Worm (Caenorhabditis elegans) whole organism, L4 larva: Measurements from ENCODE around the gene abcf-1.

Experiments used
- R02D3.7 ChIP-seq: fragments of 150-350 bp; sonication (generic microtip); optimal IDR thresholded peaks from 3 replicates; lab custom pipeline; 2014; ENCODE audit warnings: missing biosample characterization, missing genetic modification characterization
- T20F7.1 ChIP-seq: fragments of 200-800 bp; sonication (Bioruptor generic); optimal IDR thresholded peaks from 2 replicates; lab custom pipeline; 2018; ENCODE audit warnings: mild to moderate bottlenecking, missing genetic modification characterization, missing compliant biosample characterization
- Y105C5A.15 ChIP-seq: fragments of 200-800 bp; sonication (Bioruptor generic); IDR thresholded peaks from 2 replicates; pipeline ENCODE4 v1.3.6; 2022; ENCODE audit warnings: missing genetic modification characterization, missing compliant biosample characterization
- Y48G9A.11 ChIP-seq: fragments of 200-800 bp; sonication (Bioruptor generic); IDR thresholded peaks from 2 replicates; pipeline ENCODE4 v1.3.6; 2022; ENCODE audit warnings: missing genetic modification reagents, missing genetic modification characterization, missing compliant biosample characterization
- Y5F2A.4 ChIP-seq: fragments of 200-800 bp; sonication (Bioruptor generic); optimal IDR thresholded peaks from 2 replicates; lab custom pipeline; 2018; ENCODE audit warnings: mild to moderate bottlenecking, missing genetic modification characterization, missing compliant biosample characterization
- Y75B8A.6 ChIP-seq: fragments of 200-800 bp; sonication (Bioruptor generic); IDR thresholded peaks from 2 replicates; pipeline ENCODE4 v1.3.6; 2022; ENCODE audit warnings: missing genetic modification reagents, missing genetic modification characterization, missing compliant biosample characterization
- aha-1 ChIP-seq: fragments of 150-350 bp; peaks from one replicate; lab custom pipeline; 2014; ENCODE audit warnings: missing biosample characterization, missing genetic modification characterization
- aly-2 ChIP-seq: sonication (generic microtip); optimal IDR thresholded peaks from 2 replicates; lab custom pipeline; 2018; ENCODE audit warnings: missing biosample characterization, missing genetic modification characterization
- ama-1 ChIP-seq: fragments of 150-350 bp; optimal IDR thresholded peaks from 2 replicates; lab custom pipeline; 2014; ENCODE audit warnings: inconsistent platforms, mixed read lengths
- attf-4 ChIP-seq: sonication (generic microtip); optimal IDR thresholded peaks from 3 replicates; lab custom pipeline; 2017; ENCODE audit warnings: missing biosample characterization, missing genetic modification characterization
- ceh-28 ChIP-seq: fragments of 150-350 bp; optimal IDR thresholded peaks from 2 replicates; lab custom pipeline; 2014; ENCODE audit warnings: missing biosample characterization, missing genetic modification reagents, missing genetic modification characterization
- ceh-32 ChIP-seq: sonication (generic microtip); optimal IDR thresholded peaks from 2 replicates; lab custom pipeline; 2016; ENCODE audit warnings: mild to moderate bottlenecking, missing genetic modification characterization, missing compliant biosample characterization; ENCODE audit not compliant: poor library complexity
- ceh-44 ChIP-seq: fragments of 200-800 bp; sonication (Bioruptor generic); IDR thresholded peaks from 2 replicates; pipeline ENCODE4 v1.3.6; 2022; ENCODE audit warnings: missing genetic modification reagents, missing genetic modification characterization, missing compliant biosample characterization
- cey-2 ChIP-seq: sonication (generic microtip); optimal IDR thresholded peaks from 3 replicates; lab custom pipeline; 2017; ENCODE audit warnings: missing genetic modification characterization, mild to moderate bottlenecking, missing compliant biosample characterization, antibody characterized with exemption, borderline replicate concordance; ENCODE audit not compliant: insufficient read depth
- dmd-6 ChIP-seq: fragments of 200-800 bp; sonication (Bioruptor generic); IDR thresholded peaks from 2 replicates; pipeline ENCODE4 v1.3.6; 2022; ENCODE audit warnings: missing genetic modification reagents, missing genetic modification characterization, missing compliant biosample characterization
- dmd-9 ChIP-seq: fragments of 200-800 bp; sonication (Bioruptor generic); IDR thresholded peaks from 2 replicates; pipeline ENCODE4 v1.3.6; 2022; ENCODE audit warnings: missing genetic modification reagents, missing genetic modification characterization, missing compliant biosample characterization
- dpl-1 ChIP-seq: fragments of 150-350 bp; optimal IDR thresholded peaks from 2 replicates; lab custom pipeline; 2014; ENCODE audit warnings: missing biosample characterization, missing genetic modification reagents, missing genetic modification characterization
- egl-27 ChIP-seq: sonication (generic microtip); optimal IDR thresholded peaks from 3 replicates; lab custom pipeline; 2017; ENCODE audit warnings: missing biosample characterization, missing genetic modification reagents, missing genetic modification characterization
- egl-43 ChIP-seq: fragments of 200-800 bp; sonication (Bioruptor generic); IDR thresholded peaks from 2 replicates; pipeline ENCODE4 v1.3.6; 2022; ENCODE audit warnings: missing genetic modification reagents, missing genetic modification characterization, missing compliant biosample characterization
- fkh-10 ChIP-seq: fragments of 150-350 bp; optimal IDR thresholded peaks from 2 replicates; lab custom pipeline; 2014; ENCODE audit warnings: missing biosample characterization, missing genetic modification reagents, missing genetic modification characterization
- fos-1 ChIP-seq: fragments of 150-350 bp; optimal IDR thresholded peaks from 2 replicates; lab custom pipeline; 2014; ENCODE audit warnings: missing biosample characterization, missing genetic modification characterization
- hlh-11 ChIP-seq: fragments of 200-800 bp; sonication (Bioruptor generic); optimal IDR thresholded peaks from 2 replicates; lab custom pipeline; 2018; ENCODE audit warnings: mild to moderate bottlenecking, missing genetic modification characterization, missing compliant biosample characterization
- hlh-30 ChIP-seq: sonication (generic microtip); optimal IDR thresholded peaks from 2 replicates; lab custom pipeline; 2017; ENCODE audit warnings: antibody characterized with exemption, mild to moderate bottlenecking, missing genetic modification characterization, missing compliant biosample characterization; ENCODE audit not compliant: insufficient read depth
- jun-1 ChIP-seq: fragments of 150-350 bp; optimal IDR thresholded peaks from 2 replicates; lab custom pipeline; 2014; ENCODE audit warnings: missing biosample characterization, missing genetic modification reagents, missing genetic modification characterization
- lin-1 ChIP-seq: fragments of 200-800 bp; sonication (Bioruptor generic); IDR thresholded peaks from 2 replicates; pipeline ENCODE4 v1.3.6; 2022; ENCODE audit warnings: missing genetic modification reagents, missing genetic modification characterization, missing compliant biosample characterization
- lin-13 ChIP-seq: fragments of 150-350 bp; optimal IDR thresholded peaks from 2 replicates; lab custom pipeline; 2014; ENCODE audit warnings: missing biosample characterization, missing genetic modification reagents, missing genetic modification characterization
- lin-15B ChIP-seq: fragments of 150-350 bp; sonication (generic microtip); optimal IDR thresholded peaks from 3 replicates; lab custom pipeline; 2014; ENCODE audit warnings: missing biosample characterization, missing genetic modification characterization
- lin-29 ChIP-seq: fragments of 200-800 bp; sonication (Bioruptor generic); IDR thresholded peaks from 2 replicates; pipeline ENCODE4 v1.3.6; 2022; ENCODE audit warnings: missing genetic modification reagents, missing genetic modification characterization, missing compliant biosample characterization
- lsy-2 ChIP-seq, 2 experiments: fragments of 150-350 bp in 1 of 2; sonication (generic microtip) in 1 of 2; optimal IDR thresholded peaks; 2 replicates each; lab custom pipeline; 2014 to 2017; ENCODE audit warnings: missing biosample characterization in 2 of 2, missing genetic modification characterization in 2 of 2
- madf-9 ChIP-seq: fragments of 200-800 bp; sonication (Bioruptor generic); conservative IDR thresholded peaks from 2 replicates; pipeline ENCODE4 v1.3.6; 2022; ENCODE audit warnings: missing genetic modification reagents, missing genetic modification characterization, missing compliant biosample characterization
- mes-2 ChIP-seq: sonication (generic microtip); optimal IDR thresholded peaks from 2 replicates; lab custom pipeline; 2016; ENCODE audit warnings: missing genotype, mild to moderate bottlenecking, missing genetic modification characterization, missing compliant biosample characterization; ENCODE audit not compliant: poor library complexity, severe bottlenecking
- nhr-10 ChIP-seq: fragments of 150-350 bp; optimal IDR thresholded peaks from 2 replicates; lab custom pipeline; 2014; ENCODE audit warnings: missing biosample characterization, missing genetic modification characterization
- nhr-102 ChIP-seq: sonication (generic microtip); optimal IDR thresholded peaks from 2 replicates; lab custom pipeline; 2016; ENCODE audit warnings: mild to moderate bottlenecking, missing genetic modification characterization, moderate library complexity, missing compliant biosample characterization
- nhr-237 ChIP-seq: sonication (generic microtip); optimal IDR thresholded peaks from 2 replicates; lab custom pipeline; 2017; ENCODE audit warnings: missing biosample characterization, missing genetic modification characterization
- nhr-25 ChIP-seq: sonication (generic microtip); optimal IDR thresholded peaks from 2 replicates; lab custom pipeline; 2017; ENCODE audit warnings: missing genetic modification characterization, mild to moderate bottlenecking, missing compliant biosample characterization, antibody characterized with exemption, moderate library complexity, borderline replicate concordance; ENCODE audit not compliant: insufficient read depth
- nhr-48 ChIP-seq: sonication (generic microtip); optimal IDR thresholded peaks from 2 replicates; lab custom pipeline; 2016; ENCODE audit warnings: mild to moderate bottlenecking, missing genetic modification characterization, missing compliant biosample characterization
- nhr-6 ChIP-seq: fragments of 150-350 bp; optimal IDR thresholded peaks from 2 replicates; lab custom pipeline; 2014; ENCODE audit warnings: missing biosample characterization, missing genetic modification characterization
- pha-4 ChIP-seq, 2 experiments: fragments of 150-350 bp in 1 of 2; fragments of 200-800 bp in 1 of 2; sonication (Bioruptor generic) in 1 of 2; IDR thresholded peaks in 1 of 2; optimal IDR thresholded peaks in 1 of 2; 2 replicates each; pipeline versions ENCODE4 v1.3.6 to Lab custom; 2014 to 2022; ENCODE audit warnings: missing genetic modification characterization in 2 of 2, missing genetic modification reagents in 2 of 2, missing biosample characterization in 1 of 2, missing compliant biosample characterization in 1 of 2
- php-3 ChIP-seq: fragments of 200-800 bp; sonication (Bioruptor generic); IDR thresholded peaks from 2 replicates; pipeline ENCODE4 v1.3.6; 2022; ENCODE audit warnings: missing genetic modification reagents, missing genetic modification characterization, missing compliant biosample characterization
- pqm-1 ChIP-seq: sonication (generic microtip); optimal IDR thresholded peaks from 2 replicates; lab custom pipeline; 2017; ENCODE audit warnings: missing biosample characterization, missing genetic modification characterization
- set-16 ChIP-seq: fragments of 200-800 bp; sonication (Bioruptor generic); IDR thresholded peaks from 2 replicates; pipeline ENCODE4 v1.3.6; 2022; ENCODE audit warnings: missing genetic modification reagents, missing genetic modification characterization, missing compliant biosample characterization
- skn-1 ChIP-seq: fragments of 150-350 bp; optimal IDR thresholded peaks from 2 replicates; lab custom pipeline; 2014; ENCODE audit warnings: missing biosample characterization, missing genetic modification characterization
- snpc-1.2 ChIP-seq: fragments of 200-800 bp; sonication (Bioruptor generic); IDR thresholded peaks from 2 replicates; pipeline ENCODE4 v1.3.6; 2022; ENCODE audit warnings: missing genetic modification reagents, missing genetic modification characterization, missing compliant biosample characterization
- spr-1 ChIP-seq: sonication (generic microtip); optimal IDR thresholded peaks from 2 replicates; lab custom pipeline; 2016; ENCODE audit warnings: mild to moderate bottlenecking, missing genetic modification characterization, missing compliant biosample characterization
- tag-97 ChIP-seq: fragments of 200-800 bp; sonication (Bioruptor generic); IDR thresholded peaks from 2 replicates; pipeline ENCODE4 v1.3.6; 2022; ENCODE audit warnings: missing genetic modification characterization, missing compliant biosample characterization
- tra-1 ChIP-seq: fragments of 200-800 bp; sonication (Bioruptor generic); IDR thresholded peaks from 2 replicates; pipeline ENCODE4 v1.3.6; 2022; ENCODE audit warnings: missing genetic modification reagents, missing genetic modification characterization, missing compliant biosample characterization
- ztf-11 ChIP-seq: fragments of 150-350 bp; optimal IDR thresholded peaks from 2 replicates; lab custom pipeline; 2014; ENCODE audit warnings: missing biosample characterization, missing genetic modification characterization
- ztf-7 ChIP-seq: fragments of 150-350 bp; optimal IDR thresholded peaks from 2 replicates; lab custom pipeline; 2014; ENCODE audit warnings: missing biosample characterization, missing genetic modification characterization

The abcf-1 gene

DNA sequence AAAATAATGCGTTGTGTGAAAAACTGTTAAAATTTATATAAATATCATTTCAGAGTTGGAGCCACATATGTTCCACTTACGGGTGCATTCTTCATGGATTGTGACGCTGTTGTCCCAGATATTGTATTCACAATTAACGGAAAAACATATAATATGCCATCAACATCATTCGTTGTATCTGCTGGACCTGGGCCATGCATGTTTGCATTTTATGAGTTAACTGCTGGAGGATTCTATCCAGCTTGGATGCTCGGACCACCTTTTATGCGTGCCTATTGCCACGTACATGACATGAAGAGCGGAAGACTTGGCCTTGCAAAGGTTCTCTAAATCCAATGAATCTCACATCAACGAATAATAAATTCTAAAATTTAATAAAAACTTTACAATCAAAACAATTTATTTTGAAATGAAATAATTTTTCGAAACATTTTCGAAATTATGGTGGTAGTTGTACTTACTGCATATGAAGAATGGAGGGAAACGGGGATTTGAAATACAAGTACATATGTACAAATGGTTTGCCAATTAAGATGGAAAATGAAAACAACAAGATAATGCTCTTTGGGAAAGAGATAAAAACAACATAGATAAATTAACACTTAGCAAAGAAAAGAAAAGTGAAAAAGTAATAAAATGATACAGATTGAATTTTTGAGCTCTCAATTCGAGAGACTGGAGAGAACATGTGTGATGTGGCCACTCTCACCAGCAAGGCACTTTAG, 19.2 kb downstream of the abcf-1 start (continued):
- TF ChIP-seq egl-43: no peak
- TF ChIP-seq tra-1 (GFP tag; lab: Robert Waterston, UW): no peak
- peak; percentile 49 for TF ChIP-seq nhr-102 (tag; lab: Kevin White, UChicago)
- no peak for TF ChIP-seq egl-27
- TF ChIP-seq set-16: no peak
- no peak for TF ChIP-seq T20F7.1
- TF ChIP-seq nhr-10: peak; percentile 29
- TF ChIP-seq nhr-6: no peak

DNA sequence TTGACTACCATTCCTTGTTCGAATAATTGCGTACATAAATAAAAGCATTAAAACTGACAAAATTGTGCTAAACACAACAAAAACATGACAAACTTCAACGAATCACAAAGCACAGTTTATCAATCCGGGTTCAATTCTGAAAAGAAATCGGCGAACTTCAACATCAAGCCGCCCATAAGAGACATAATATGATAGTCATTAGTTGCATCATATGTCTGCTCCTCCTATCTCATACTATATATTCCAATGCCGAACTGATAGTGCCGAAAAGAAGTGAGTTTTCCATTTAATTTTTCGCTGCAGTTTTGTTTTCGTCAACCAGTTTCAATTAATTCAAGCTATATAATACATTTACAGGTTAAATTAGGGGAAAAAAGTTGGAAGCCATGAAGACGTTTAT, 21.5 kb downstream of the abcf-1 start, which contains the start of gene hrg-7:
Gene hrg-7, plus strand, starts transcription at position 358 of the 400 bp plus-strand sequence.
- TF ChIP-seq snpc-1.2: no peak
- no peak for TF ChIP-seq nhr-25 (tag; lab: Kevin White, UChicago)
- no peak for TF ChIP-seq lin-29
- no peak for TF ChIP-seq nhr-237 (tag; lab: Kevin White, UChicago)
- TF ChIP-seq pha-4 (GFP tag; IDR thresholded peaks at IDR 0.05; lab: Robert Waterston, UW): no peak
- no peak for TF ChIP-seq pha-4 (tag; optimal IDR thresholded peaks at IDR 0.05; lab: Kevin White, UChicago)
- no peak for TF ChIP-seq fos-1 (tag; lab: Kevin White, UChicago)
- no peak for TF ChIP-seq ceh-28
- TF ChIP-seq T20F7.1: no peak
- no peak for TF ChIP-seq cey-2 (tag; lab: Kevin White, UChicago)
- TF ChIP-seq egl-27: no peak
- TF ChIP-seq nhr-102 (tag; lab: Kevin White, UChicago): no peak
- TF ChIP-seq hlh-11: peak; percentile 51
- TF ChIP-seq nhr-10: no peak
- no peak for TF ChIP-seq fkh-10
- no peak for TF ChIP-seq lin-1
- TF ChIP-seq pqm-1: peak; percentile 81
- no peak for TF ChIP-seq set-16
- no peak for TF ChIP-seq jun-1 (tag; lab: Kevin White, UChicago)
- TF ChIP-seq spr-1 (tag; lab: Kevin White, UChicago): no peak
- no peak for TF ChIP-seq R02D3.7 (tag; lab: Kevin White, UChicago)
- TF ChIP-seq ama-1 (lab: Kevin White, UChicago): no peak
- TF ChIP-seq dmd-6: peak; percentile 39; the same call in 1 of the 2 replicates
- TF ChIP-seq lin-13: no peak
- no peak for TF ChIP-seq Y75B8A.6 (GFP tag; lab: Robert Waterston, UW)
- no peak for TF ChIP-seq ceh-44 (GFP tag; lab: Robert Waterston, UW)
- TF ChIP-seq attf-4 (tag; lab: Kevin White, UChicago): no peak
- peak in 1 of 2 experiments; percentile 10 for TF ChIP-seq lsy-2 (tag; optimal IDR thresholded peaks at IDR 0.05; lab: Kevin White, UChicago)
- TF ChIP-seq dpl-1 (GFP tag; lab: Kevin White, UChicago): no peak
- no peak for TF ChIP-seq dmd-9
- no peak for TF ChIP-seq ztf-11 (tag; lab: Kevin White, UChicago)
- TF ChIP-seq aly-2 (tag; lab: Kevin White, UChicago): no peak
- TF ChIP-seq madf-9: no peak
- TF ChIP-seq skn-1 (tag; lab: Kevin White, UChicago): no peak
- TF ChIP-seq php-3 (GFP tag; lab: Robert Waterston, UW): no peak
- no peak for TF ChIP-seq hlh-30
- TF ChIP-seq nhr-6: peak; percentile 40
- no peak for TF ChIP-seq Y48G9A.11 (GFP tag; lab: Robert Waterston, UW)
- TF ChIP-seq nhr-48 (tag; lab: Kevin White, UChicago): no peak
- peak; percentile 96 for TF ChIP-seq ztf-7 (tag; lab: Kevin White, UChicago)
- TF ChIP-seq Y105C5A.15 (GFP tag; lab: Robert Waterston, UW): no peak
- no peak for TF ChIP-seq mes-2 (tag; lab: Kevin White, UChicago)
- no peak for TF ChIP-seq aha-1 (tag; lab: Kevin White, UChicago)
- TF ChIP-seq ceh-32 (tag; lab: Kevin White, UChicago): no peak
- TF ChIP-seq Y5F2A.4: no peak
- TF ChIP-seq lin-15B (tag; lab: Kevin White, UChicago): no peak
- no peak for TF ChIP-seq tag-97 (GFP tag; lab: Robert Waterston, UW)
